Worm (Caenorhabditis elegans) whole organism, young adult: ENCODE results near the gene srlf-9.

Source experiments
- F10E7.11 ChIP-seq: sonication (generic microtip); optimal IDR thresholded peaks from 2 replicates; lab custom pipeline; 2017; ENCODE audit warnings: mild to moderate bottlenecking, missing genetic modification characterization, moderate library complexity, missing compliant biosample characterization
- F23B12.7 ChIP-seq: sonication (generic microtip); optimal IDR thresholded peaks from 2 replicates; lab custom pipeline; 2017; ENCODE audit warnings: missing genetic modification characterization, mild to moderate bottlenecking, missing compliant biosample characterization, antibody characterized with exemption, moderate library complexity; ENCODE audit not compliant: insufficient read depth
- F33H1.4 ChIP-seq: fragments of 200-800 bp; sonication (Bioruptor generic); IDR thresholded peaks from 2 replicates; pipeline ENCODE4 v1.3.6; 2022; ENCODE audit warnings: missing genetic modification reagents, missing genetic modification characterization, missing compliant biosample characterization
- F37B4.10 ChIP-seq: fragments of 200-800 bp; sonication (Bioruptor generic); IDR thresholded peaks from 2 replicates; pipeline ENCODE4 v1.3.6; 2022; ENCODE audit warnings: missing genetic modification characterization, missing compliant biosample characterization
- F49E8.2 ChIP-seq: sonication (generic microtip); optimal IDR thresholded peaks from 3 replicates; lab custom pipeline; 2017; ENCODE audit warnings: missing genetic modification characterization, mild to moderate bottlenecking, missing compliant biosample characterization, antibody characterized with exemption, moderate library complexity; ENCODE audit not compliant: insufficient read depth
- F52B5.7 ChIP-seq: sonication (generic microtip); optimal IDR thresholded peaks from 2 replicates; lab custom pipeline; 2016; ENCODE audit warnings: mild to moderate bottlenecking, missing genetic modification characterization, missing compliant biosample characterization
- F57A8.1 ChIP-seq: fragments of 200-800 bp; sonication (Bioruptor generic); optimal IDR thresholded peaks from 2 replicates; lab custom pipeline; 2018; ENCODE audit warnings: mild to moderate bottlenecking, missing genetic modification characterization, moderate library complexity, missing compliant biosample characterization
- F57C9.4 ChIP-seq: sonication (generic microtip); optimal IDR thresholded peaks from 2 replicates; lab custom pipeline; 2017; ENCODE audit warnings: mild to moderate bottlenecking, missing genetic modification characterization, missing compliant biosample characterization
- Y53F4B.3 ChIP-seq: fragments of 200-800 bp; sonication (Bioruptor generic); IDR thresholded peaks from 2 replicates; pipeline ENCODE4 v1.3.6; 2022; ENCODE audit warnings: missing genetic modification reagents, missing genetic modification characterization, missing compliant biosample characterization
- Y53G8AR.9 ChIP-seq: fragments of 200-800 bp; sonication (Bioruptor generic); conservative IDR thresholded peaks from 2 replicates; pipeline ENCODE4 v1.3.6; 2022; ENCODE audit warnings: missing genetic modification reagents, missing genetic modification characterization, missing compliant biosample characterization
- Y67H2A.10 ChIP-seq: fragments of 200-800 bp; sonication (Bioruptor generic); conservative IDR thresholded peaks from 2 replicates; pipeline ENCODE4 v1.3.6; 2022; ENCODE audit warnings: missing genetic modification reagents, missing genetic modification characterization, missing compliant biosample characterization
- Y79H2A.3 ChIP-seq: fragments of 200-800 bp; sonication (Bioruptor generic); conservative IDR thresholded peaks from 2 replicates; pipeline ENCODE4 v1.3.6; 2022; ENCODE audit warnings: missing genetic modification reagents, missing genetic modification characterization, missing compliant biosample characterization
- atf-7 ChIP-seq: sonication (generic microtip); optimal IDR thresholded peaks from 2 replicates; lab custom pipeline; 2017; ENCODE audit warnings: mild to moderate bottlenecking, missing genetic modification characterization, missing compliant biosample characterization
- ccch-3 ChIP-seq: fragments of 200-800 bp; sonication (Bioruptor generic); optimal IDR thresholded peaks from 2 replicates; lab custom pipeline; 2018; ENCODE audit warnings: mild to moderate bottlenecking, missing genetic modification characterization, missing compliant biosample characterization
- cebp-1 ChIP-seq, 2 experiments: fragments of 200-800 bp in 1 of 2; sonication (Bioruptor generic) in 1 of 2; sonication (generic microtip) in 1 of 2; IDR thresholded peaks in 1 of 2; optimal IDR thresholded peaks in 1 of 2; 2 replicates each; pipeline versions ENCODE4 v1.3.6 to Lab custom; 2017 to 2022; ENCODE audit warnings: missing compliant biosample characterization in 2 of 2, missing genetic modification characterization in 2 of 2, mild to moderate bottlenecking in 1 of 2, missing genetic modification reagents in 1 of 2, moderate library complexity in 1 of 2
- ceh-27 ChIP-seq: fragments of 200-800 bp; sonication (Bioruptor generic); optimal IDR thresholded peaks from 2 replicates; lab custom pipeline; 2018; ENCODE audit warnings: mild to moderate bottlenecking, missing genetic modification characterization, moderate library complexity, missing compliant biosample characterization
- ceh-58 ChIP-seq: fragments of 200-800 bp; sonication (Bioruptor generic); IDR thresholded peaks from 2 replicates; pipeline ENCODE4 v1.3.6; 2022; ENCODE audit warnings: missing genetic modification characterization, missing compliant biosample characterization
- ceh-79 ChIP-seq: sonication (generic microtip); optimal IDR thresholded peaks from 2 replicates; lab custom pipeline; 2017; ENCODE audit warnings: mild to moderate bottlenecking, missing genetic modification characterization, missing compliant biosample characterization
- die-1 ChIP-seq: sonication (generic microtip); optimal IDR thresholded peaks from 2 replicates; lab custom pipeline; 2016; ENCODE audit warnings: missing genotype, mild to moderate bottlenecking, missing genetic modification characterization, missing compliant biosample characterization
- efl-1 ChIP-seq: fragments of 150-350 bp; optimal IDR thresholded peaks from 2 replicates; lab custom pipeline; 2014; ENCODE audit warnings: missing biosample characterization, missing genetic modification reagents, missing genetic modification characterization
- egl-44 ChIP-seq: fragments of 200-800 bp; sonication (Bioruptor generic); IDR thresholded peaks from 2 replicates; pipeline ENCODE4 v1.3.6; 2022; ENCODE audit warnings: missing genetic modification reagents, missing genetic modification characterization, missing compliant biosample characterization
- ekl-4 ChIP-seq: fragments of 200-800 bp; sonication (Bioruptor generic); IDR thresholded peaks from 2 replicates; pipeline ENCODE4 v1.3.6; 2022; ENCODE audit warnings: missing genetic modification reagents, missing genetic modification characterization, missing compliant biosample characterization
- gei-17 ChIP-seq: fragments of 200-800 bp; sonication (Bioruptor generic); optimal IDR thresholded peaks from 2 replicates; lab custom pipeline; 2018; ENCODE audit warnings: mild to moderate bottlenecking, missing genetic modification characterization, missing compliant biosample characterization
- him-1 ChIP-seq: sonication (generic microtip); optimal IDR thresholded peaks from 2 replicates; lab custom pipeline; 2016; ENCODE audit warnings: missing genotype, missing genetic modification reagents, missing genetic modification characterization, missing compliant biosample characterization
- hmg-20 ChIP-seq: fragments of 200-800 bp; sonication (Bioruptor generic); IDR thresholded peaks from 2 replicates; pipeline ENCODE4 v1.3.6; 2022; ENCODE audit warnings: missing genetic modification reagents, missing genetic modification characterization, missing compliant biosample characterization
- hsf-1 ChIP-seq: fragments of 200-800 bp; sonication (Bioruptor generic); IDR thresholded peaks from 2 replicates; pipeline ENCODE4 v1.3.6; 2022; ENCODE audit warnings: missing genetic modification reagents, missing genetic modification characterization, missing compliant biosample characterization
- lin-35 ChIP-seq, 3 experiments: fragments of 150-350 bp in 2 of 3; sonication (generic microtip) in 1 of 3; optimal IDR thresholded peaks; 2 replicates each; lab custom pipeline; 2014 to 2018; ENCODE audit warnings: missing biosample characterization in 3 of 3, missing genetic modification characterization in 3 of 3, missing genetic modification reagents in 3 of 3
- lir-1 ChIP-seq: fragments of 200-800 bp; sonication (Bioruptor generic); conservative IDR thresholded peaks from 2 replicates; pipeline ENCODE4 v1.3.6; 2022; ENCODE audit warnings: missing genetic modification reagents, missing genetic modification characterization, missing compliant biosample characterization
- madf-10 ChIP-seq: sonication (generic microtip); optimal IDR thresholded peaks from 2 replicates; lab custom pipeline; 2016; ENCODE audit warnings: mild to moderate bottlenecking, missing genetic modification characterization, missing compliant biosample characterization
- mel-28 ChIP-seq: sonication (generic microtip); optimal IDR thresholded peaks from 2 replicates; lab custom pipeline; 2016; ENCODE audit warnings: borderline replicate concordance, mild to moderate bottlenecking, missing genetic modification characterization, missing compliant biosample characterization
- nfya-1 ChIP-seq: sonication (generic microtip); optimal IDR thresholded peaks from 2 replicates; lab custom pipeline; 2017; ENCODE audit warnings: antibody characterized with exemption, missing compliant biosample characterization, missing genetic modification characterization, borderline replicate concordance; ENCODE audit not compliant: insufficient read depth
- nhr-179 ChIP-seq: sonication (generic microtip); optimal IDR thresholded peaks from 2 replicates; lab custom pipeline; 2016; ENCODE audit warnings: mild to moderate bottlenecking, missing genetic modification characterization, missing compliant biosample characterization
- pha-4 ChIP-seq: fragments of 150-350 bp; sonication (generic microtip); optimal IDR thresholded peaks from 2 replicates; lab custom pipeline; 2014; ENCODE audit warnings: missing biosample characterization, missing genetic modification reagents, missing genetic modification characterization
- rcor-1 ChIP-seq: fragments of 200-800 bp; sonication (Bioruptor generic); IDR thresholded peaks from 2 replicates; pipeline ENCODE4 v1.3.6; 2022; ENCODE audit warnings: missing genetic modification reagents, missing genetic modification characterization, missing compliant biosample characterization
- tbp1 ChIP-seq: fragments of 200-800 bp; sonication (Bioruptor generic); optimal IDR thresholded peaks from 2 replicates; lab custom pipeline; 2018; ENCODE audit warnings: mild to moderate bottlenecking, missing genetic modification characterization, missing compliant biosample characterization
- tlf-1 ChIP-seq: fragments of 200-800 bp; sonication (Bioruptor generic); optimal IDR thresholded peaks from 2 replicates; lab custom pipeline; 2018; ENCODE audit warnings: mild to moderate bottlenecking, missing genetic modification characterization, missing compliant biosample characterization
- ztf-18 ChIP-seq: sonication (generic microtip); optimal IDR thresholded peaks from 2 replicates; lab custom pipeline; 2016; ENCODE audit warnings: missing genotype, mild to moderate bottlenecking, missing genetic modification characterization, missing compliant biosample characterization
- ztf-25 ChIP-seq: fragments of 200-800 bp; sonication (Bioruptor generic); IDR thresholded peaks from 2 replicates; pipeline ENCODE4 v1.3.6; 2022; ENCODE audit warnings: missing genetic modification reagents, missing genetic modification characterization, missing compliant biosample characterization
- ztf-6 ChIP-seq: fragments of 200-800 bp; sonication (Bioruptor generic); IDR thresholded peaks from 2 replicates; pipeline ENCODE4 v1.3.6; 2022; ENCODE audit warnings: missing genetic modification reagents, missing genetic modification characterization, missing compliant biosample characterization

The srlf-9 gene

ce11 chrIII:13436843-13437242 lies 35.3 kb upstream of the srlf-9 start, which contains the start of gene F45G2.9:
Gene F45G2.9 (minus strand): TSS chrIII:13436943.
- no peak for TF ChIP-seq Y53G8AR.9
- no peak for TF ChIP-seq egl-44 (GFP tag; lab: Robert Waterston, UW)
- TF ChIP-seq ekl-4, result no peak
- TF ChIP-seq ztf-18 (tag; lab: Kevin White, UChicago), result no peak
- TF ChIP-seq rcor-1 (GFP tag; lab: Robert Waterston, UW), result no peak
- TF ChIP-seq ccch-3, result no peak
- no peak for TF ChIP-seq F10E7.11 (tag; lab: Kevin White, UChicago)
- TF ChIP-seq atf-7 (tag; lab: Kevin White, UChicago), result no peak
- TF ChIP-seq him-1 (tag; lab: Kevin White, UChicago), result no peak
- TF ChIP-seq ceh-79 (tag; lab: Kevin White, UChicago), result no peak
- no peak for TF ChIP-seq ceh-27
- TF ChIP-seq mel-28 (tag; lab: Kevin White, UChicago), result no peak
- no peak for TF ChIP-seq Y79H2A.3 (GFP tag; lab: Robert Waterston, UW)
- TF ChIP-seq Y53F4B.3 (GFP tag; lab: Robert Waterston, UW), result no peak

DNA sequence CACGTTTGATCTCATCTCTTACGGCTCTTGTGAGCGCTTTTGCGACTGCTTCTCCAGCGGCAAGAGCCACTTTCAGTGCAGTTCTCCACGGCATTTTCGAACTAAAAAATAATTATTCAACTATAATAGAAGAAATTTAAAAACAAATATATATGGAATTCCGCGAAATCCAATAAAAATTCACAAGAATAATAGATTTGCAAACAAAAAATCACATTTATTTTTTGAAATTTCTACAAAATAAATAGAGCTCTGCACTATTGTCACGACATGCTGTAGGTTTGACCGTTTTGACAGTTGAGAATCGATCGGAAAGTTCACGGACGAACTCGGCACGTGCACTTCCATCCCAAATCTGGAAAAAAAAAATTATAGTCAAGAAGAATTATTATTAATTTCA lies 34.0 kb upstream of the srlf-9 start, which contains the start of gene F45G2.8:
Gene F45G2.8 (minus strand): TSS at position 101 of the 400 bp plus-strand sequence.
- TF ChIP-seq hmg-20 (GFP tag; lab: Robert Waterston, UW) (no peak), lir-1 (no peak), madf-10 (tag; lab: Kevin White, UChicago) (no peak), gei-17 (GFP tag; lab: Kevin White, UChicago) (no peak), ztf-25 (GFP tag; lab: Robert Waterston, UW) (no peak), tbp1 (no peak), cebp-1 (GFP tag; IDR thresholded peaks at IDR 0.05; lab: Robert Waterston, UW) (no peak), cebp-1 (tag; optimal IDR thresholded peaks at IDR 0.05; lab: Kevin White, UChicago) (no peak), F10E7.11 (tag; lab: Kevin White, UChicago) (no peak), die-1 (tag; lab: Kevin White, UChicago) (no peak), ztf-6 (GFP tag; lab: Robert Waterston, UW) (no peak), nfya-1 (no peak), atf-7 (tag; lab: Kevin White, UChicago) (no peak), nhr-179 (tag; lab: Kevin White, UChicago) (no peak), F33H1.4 (GFP tag; lab: Robert Waterston, UW) (no peak), Y67H2A.10 (GFP tag; lab: Robert Waterston, UW) (no peak)

DNA sequence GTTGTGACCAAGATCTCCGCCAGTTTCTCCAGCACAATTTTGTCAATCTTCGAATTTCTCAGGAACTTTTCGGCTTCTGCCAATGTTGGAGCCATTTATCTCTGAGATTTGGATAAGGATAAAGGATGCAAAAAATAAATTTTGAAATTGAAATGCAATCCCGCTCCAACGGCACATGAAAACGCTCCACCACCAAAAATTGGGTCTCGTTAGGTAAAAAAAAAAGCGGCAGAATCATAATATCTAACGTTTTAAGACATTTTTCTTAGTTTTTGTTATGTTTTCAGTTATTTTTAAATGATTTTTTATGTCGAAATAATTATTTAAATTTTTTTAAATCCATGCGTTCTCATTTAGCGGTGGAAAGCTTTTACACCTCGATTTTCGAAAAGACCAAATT lies 32.8 kb upstream of the srlf-9 start, which contains the start of gene F45G2.7:
Gene F45G2.7 (minus strand): TSS at position 101 of the 400 bp plus-strand sequence.
- TF ChIP-seq ztf-18 (tag; lab: Kevin White, UChicago) (no peak), tlf-1 (GFP tag; lab: Kevin White, UChicago) (no peak), F23B12.7 (no peak), F57A8.1 (GFP tag; lab: Kevin White, UChicago) (no peak), Y67H2A.10 (GFP tag; lab: Robert Waterston, UW) (no peak)

DNA sequence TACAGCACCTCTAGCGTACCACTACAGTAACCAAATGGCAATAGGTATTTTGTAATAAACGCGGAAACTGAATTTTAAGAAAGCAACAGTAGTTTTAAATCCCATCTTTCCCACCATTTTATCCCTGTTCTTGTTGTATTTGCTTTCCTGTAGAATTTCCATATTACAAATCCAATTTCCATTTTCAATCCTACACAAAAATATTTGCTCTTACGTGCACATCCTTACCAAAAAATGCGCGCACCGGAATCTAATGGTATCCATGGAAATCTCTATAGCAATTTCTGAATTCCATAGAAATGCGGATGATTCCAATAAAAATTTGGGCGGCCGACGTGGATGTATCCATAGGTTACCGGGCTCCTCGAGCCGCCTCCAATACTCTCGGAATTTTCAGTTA lies 28.6 kb upstream of the srlf-9 start, which contains the start of gene trf-1:
Gene trf-1 (plus strand): TSS at position 301 of the 400 bp plus-strand sequence.
- TF ChIP-seq efl-1 (GFP tag; lab: Kevin White, UChicago) (no peak), egl-44 (GFP tag; lab: Robert Waterston, UW) (no peak), F57C9.4 (no peak), ceh-27 (no peak), F49E8.2 (tag; lab: Kevin White, UChicago) (no peak), ztf-18 (tag; lab: Kevin White, UChicago) (no peak), hsf-1 (GFP tag; lab: Robert Waterston, UW) (no peak), pha-4 (tag; lab: Kevin White, UChicago) (no peak), F52B5.7 (tag; lab: Kevin White, UChicago) (no peak), ceh-58 (GFP tag; lab: Robert Waterston, UW) (no peak), lin-35 (GFP tag; optimal IDR thresholded peaks at IDR 0.05; lab: Kevin White, UChicago) (no peak), F37B4.10 (GFP tag; lab: Robert Waterston, UW) (no peak)
